Fruit fly (Drosophila melanogaster): ENCODE data around the gene CG43394.

Gene CG43394

DNA sequence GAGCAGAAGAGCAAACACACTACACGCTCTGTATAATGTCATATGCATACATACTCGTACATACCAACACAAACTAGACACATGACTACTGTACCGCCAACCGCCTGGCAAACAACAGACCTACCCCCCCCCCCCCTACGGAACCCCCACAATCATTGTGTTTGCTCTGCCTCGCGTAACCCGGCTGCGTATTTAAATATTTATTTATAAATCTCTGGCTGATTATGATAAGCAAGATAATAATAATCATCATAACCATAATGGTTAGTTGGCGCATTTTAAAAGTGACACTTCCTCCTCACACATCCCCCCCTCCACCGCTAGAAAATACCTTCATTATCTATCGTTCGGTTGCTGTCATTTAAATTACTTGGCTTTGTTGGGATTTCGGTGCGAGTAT, 48.1 kb upstream of the CG43394 start (continued):
- TF ChIP-seq odd (GFP tag; optimal IDR thresholded peaks at IDR 0.05), result peak; percentile 64
- TF ChIP-seq Mrtf (GFP tag; IDR thresholded peaks at IDR 0.05), result no peak
- TF ChIP-seq Antp (GFP tag; optimal IDR thresholded peaks at IDR 0.05), result no peak
- peak; percentile 52 for TF ChIP-seq CG10147 (GFP tag; optimal IDR thresholded peaks at IDR 0.05)
- no peak for TF ChIP-seq da (GFP tag; optimal IDR thresholded peaks at IDR 0.05)
- TF ChIP-seq CG18011 (GFP tag; optimal IDR thresholded peaks at IDR 0.05), result peak; percentile 37
- TF ChIP-seq ac (GFP tag; optimal IDR thresholded peaks at IDR 0.05), result peak; percentile 29
- peak; percentile 61 for TF ChIP-seq CG15696 (tag; optimal IDR thresholded peaks at IDR 0.05)
- no peak for TF ChIP-seq her (GFP tag; optimal IDR thresholded peaks at IDR 0.05)
- TF ChIP-seq Pdp1 (GFP tag; optimal IDR thresholded peaks at IDR 0.05), result no peak
- TF ChIP-seq CG16863 (GFP tag; optimal IDR thresholded peaks at IDR 0.05), result no peak
- TF ChIP-seq Nf-YB (GFP tag; optimal IDR thresholded peaks at IDR 0.05), result peak; percentile 26
- no peak for TF ChIP-seq CG7357 (GFP tag; IDR thresholded peaks at IDR 0.05)
- peak; percentile 81 for TF ChIP-seq CG6813 (GFP tag; optimal IDR thresholded peaks at IDR 0.05)
- TF ChIP-seq hb (GFP tag; IDR thresholded peaks at IDR 0.05; ENCODE audit: partially characterized antibody), result no peak
- no peak for TF ChIP-seq row (GFP tag; IDR thresholded peaks at IDR 0.05)
- TF ChIP-seq MESR4 (GFP tag; optimal IDR thresholded peaks at IDR 0.05), result no peak
- peak; percentile 9; the same call in 1 of the 2 replicates for TF ChIP-seq Xrp1 (GFP tag; IDR thresholded peaks at IDR 0.05)
- TF ChIP-seq CG10979 (tag; optimal IDR thresholded peaks at IDR 0.05), result no peak
- TF ChIP-seq mirr (GFP tag; optimal IDR thresholded peaks at IDR 0.05), result peak; percentile 66
- TF ChIP-seq Poxn (GFP tag; IDR thresholded peaks at IDR 0.05), result no peak
- no peak for TF ChIP-seq CG4282 (GFP tag; optimal IDR thresholded peaks at IDR 0.05)
- peak; percentile 42 for TF ChIP-seq CG7839 (tag; optimal IDR thresholded peaks at IDR 0.05)
- peak; percentile 73 for TF ChIP-seq PHDP (tag; optimal IDR thresholded peaks at IDR 0.05)
- TF ChIP-seq Bdp1 (GFP tag; optimal IDR thresholded peaks at IDR 0.05), result no peak
- TF ChIP-seq bcd (GFP tag; optimal IDR thresholded peaks at IDR 0.05), result peak; percentile 68
- TF ChIP-seq Stat92E (GFP tag; optimal IDR thresholded peaks at IDR 0.05), result no peak
- TF ChIP-seq B-H1 (GFP tag; IDR thresholded peaks at IDR 0.05), result no peak
- no peak for TF ChIP-seq eyg (GFP tag; optimal IDR thresholded peaks at IDR 0.05)
- TF ChIP-seq CG10959 (GFP tag; IDR thresholded peaks at IDR 0.05), result no peak
- TF ChIP-seq CG15479 (GFP tag; optimal IDR thresholded peaks at IDR 0.05), result peak; percentile 80
- peak; percentile 49 for TF ChIP-seq CG31365 (tag; optimal IDR thresholded peaks at IDR 0.05)
- no peak for TF ChIP-seq Ravus (GFP tag; IDR thresholded peaks at IDR 0.05)
- TF ChIP-seq Side (GFP tag; optimal IDR thresholded peaks at IDR 0.05), result peak; percentile 24
- peak; percentile 48 for TF ChIP-seq CG17912 (GFP tag; optimal IDR thresholded peaks at IDR 0.05)
- TF ChIP-seq CG4424 (GFP tag; optimal IDR thresholded peaks at IDR 0.05), result peak; percentile 39
- peak; percentile 90 for TF ChIP-seq lab (GFP tag; optimal IDR thresholded peaks at IDR 0.05)
- TF ChIP-seq gcm (GFP tag; optimal IDR thresholded peaks at IDR 0.05), result peak; percentile 58
- TF ChIP-seq org-1 (GFP tag; optimal IDR thresholded peaks at IDR 0.05), result peak; percentile 3
- no peak for TF ChIP-seq E2f2 (GFP tag; IDR thresholded peaks at IDR 0.05)
- TF ChIP-seq CG13123 (GFP tag; optimal IDR thresholded peaks at IDR 0.05), result no peak
- peak; percentile 72 for TF ChIP-seq Asciz (GFP tag; optimal IDR thresholded peaks at IDR 0.05)
- TF ChIP-seq Jarid2 (GFP tag; optimal IDR thresholded peaks at IDR 0.05), result peak; percentile 39
- TF ChIP-seq dmrt11E (tag; optimal IDR thresholded peaks at IDR 0.05), result peak; percentile 18
- TF ChIP-seq Hey (tag; optimal IDR thresholded peaks at IDR 0.05), result peak; percentile 53
- peak; percentile 83 for TF ChIP-seq Hmr (GFP tag; optimal IDR thresholded peaks at IDR 0.05)
- peak; percentile 89 for TF ChIP-seq sug (tag; optimal IDR thresholded peaks at IDR 0.05)
- 0 out of 3 replicates have a peak, but pooled peaks have one; percentile 36 for TF ChIP-seq CG34422 (GFP tag; IDR thresholded peaks at IDR 0.05)
- TF ChIP-seq CG17361 (GFP tag; IDR thresholded peaks at IDR 0.05), result 0 out of 3 replicates have a peak, but pooled peaks have one; percentile 37
- no peak for TF ChIP-seq CG1792 (GFP tag; optimal IDR thresholded peaks at IDR 0.05)

Data from whole organism, embryonic.